Worm (Caenorhabditis elegans): ENCODE results near the gene bath-28.

DNA sequence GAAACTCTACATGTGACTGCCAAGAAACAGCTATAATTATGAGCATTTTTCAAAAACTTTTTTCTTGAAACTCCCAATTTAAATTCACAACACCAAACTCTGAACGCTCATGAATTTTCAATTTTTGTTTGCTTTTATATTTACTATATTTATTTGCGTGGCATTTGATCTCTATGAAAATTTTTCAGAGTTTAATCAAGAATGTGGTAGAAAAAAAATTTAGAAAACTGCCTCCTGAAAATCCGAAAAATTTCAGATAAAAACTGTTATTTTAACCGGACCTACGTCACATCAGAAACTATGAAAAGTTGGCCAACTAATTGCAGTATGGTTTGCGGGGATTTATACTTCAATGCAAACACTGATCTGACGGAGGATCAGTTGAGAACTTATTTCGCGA, 12.7 kb downstream of the bath-28 start, which contains the start of gene irld-27:
- TF ChIP-seq ztf-11 (tag; optimal IDR thresholded peaks at IDR 0.05) (no peak), lir-3 (tag; optimal IDR thresholded peaks at IDR 0.05) (no peak)
